Worm (Caenorhabditis elegans): ENCODE data around the gene mltn-13.

mltn-13 gene

ce11 chrX:4462390-4462789 is 14.2 kb upstream of the mltn-13 start, which contains the start of gene atg-16.1 (continued):
- TF ChIP-seq lin-14 (GFP tag; optimal IDR thresholded peaks at IDR 0.05) = peak; percentile 87
- TF ChIP-seq mab-9 (GFP tag; IDR thresholded peaks at IDR 0.05) = no peak
- TF ChIP-seq ceh-88 (GFP tag; IDR thresholded peaks at IDR 0.05) = no peak
- peak; percentile 36 for TF ChIP-seq lin-13 (GFP tag; optimal IDR thresholded peaks at IDR 0.05)
- TF ChIP-seq ces-1 (GFP tag; optimal IDR thresholded peaks at IDR 0.05) = no peak
- peak; percentile 32 to 45 for TF ChIP-seq efl-1 (optimal IDR thresholded peaks at IDR 0.05)
- TF ChIP-seq efl-1 (GFP tag; optimal IDR thresholded peaks at IDR 0.05 in 1 of 2) = peak; percentile 25 to 94
- TF ChIP-seq lsy-2 (tag; optimal IDR thresholded peaks at IDR 0.05) = peak; percentile 45 to 71
- peak; percentile 47 for TF ChIP-seq tbx-2 (tag; optimal IDR thresholded peaks at IDR 0.05)
- TF ChIP-seq fkh-4 (tag; optimal IDR thresholded peaks at IDR 0.05; ENCODE audit: borderline replicate concordance) = no peak
- TF ChIP-seq tlp-1 (tag; optimal IDR thresholded peaks at IDR 0.05) = no peak
- TF ChIP-seq nhr-20 (tag; optimal IDR thresholded peaks at IDR 0.05) = peak; percentile 70
- TF ChIP-seq swsn-7 (tag; optimal IDR thresholded peaks at IDR 0.05) = peak; percentile 67
- TF ChIP-seq sox-4 (tag; optimal IDR thresholded peaks at IDR 0.05) = peak; percentile 7
- no peak for TF ChIP-seq C04F5.9 (tag; optimal IDR thresholded peaks at IDR 0.05)
- peak in 1 of 6 experiments; percentile 35 for TF ChIP-seq elt-3 (tag; optimal IDR thresholded peaks at IDR 0.05)
- TF ChIP-seq ceh-82 (tag; optimal IDR thresholded peaks at IDR 0.05) = peak in 2 of 3 experiments; percentile 21 to 52
- TF ChIP-seq mep-1 (tag; optimal IDR thresholded peaks at IDR 0.05) = peak; percentile 87
- peak; percentile 56 for TF ChIP-seq unc-130 (tag; optimal IDR thresholded peaks at IDR 0.05)
- no peak for TF ChIP-seq nhr-12 (tag; optimal IDR thresholded peaks at IDR 0.05)
- TF ChIP-seq ztf-11 (tag; optimal IDR thresholded peaks at IDR 0.05) = no peak
- TF ChIP-seq egl-27 (tag; optimal IDR thresholded peaks at IDR 0.05) = no peak
- TF ChIP-seq unc-98 (GFP tag; IDR thresholded peaks at IDR 0.05) = no peak
- no peak for TF ChIP-seq isw-1 (GFP tag; IDR thresholded peaks at IDR 0.05)
- peak; percentile 73 for TF ChIP-seq skn-1 (tag; optimal IDR thresholded peaks at IDR 0.05)
- TF ChIP-seq rnt-1 (tag; optimal IDR thresholded peaks at IDR 0.05) = peak; percentile 25

DNA sequence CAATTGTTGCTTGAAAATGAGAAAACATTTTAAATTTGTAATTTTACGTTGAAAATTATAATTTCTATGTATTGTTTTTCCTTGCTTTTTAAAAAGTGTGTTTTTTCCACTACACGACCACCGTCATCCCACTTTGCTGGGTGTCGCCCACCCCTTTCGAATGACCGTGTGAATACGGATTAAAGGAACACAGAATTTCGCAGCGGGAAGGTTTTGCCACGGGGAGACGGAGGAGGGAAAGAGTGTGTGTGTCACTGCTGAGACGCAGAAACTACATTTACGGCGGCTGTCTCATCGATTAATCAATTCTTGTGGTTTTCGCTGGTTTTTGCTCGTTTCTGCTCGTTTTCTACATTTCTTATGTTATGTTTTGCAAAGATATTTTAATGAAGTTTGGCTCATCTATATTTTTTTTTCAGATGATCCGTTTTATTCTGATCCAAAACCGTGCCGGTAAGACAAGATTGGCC is 9.7 kb upstream of the mltn-13 start, which contains the start of gene aps-2:
TSS of gene aps-2 (plus strand) at position 420 of the 470 bp plus-strand sequence.
- no peak for TF ChIP-seq ceh-8 (GFP tag; optimal IDR thresholded peaks at IDR 0.05)
- TF ChIP-seq mdl-1 (tag; optimal IDR thresholded peaks at IDR 0.05) = peak in 1 of 2 experiments; percentile 8
- TF ChIP-seq xbp-1 (tag; optimal IDR thresholded peaks at IDR 0.05) = peak; percentile 71
- TF ChIP-seq ama-1 (optimal IDR thresholded peaks at IDR 0.05) = no peak
- TF ChIP-seq nhr-20 (tag; optimal IDR thresholded peaks at IDR 0.05) = peak; percentile 53
- TF ChIP-seq C04F5.9 (tag; optimal IDR thresholded peaks at IDR 0.05) = no peak
- TF ChIP-seq unc-86 (tag; optimal IDR thresholded peaks at IDR 0.05) = peak; percentile 41
- peak; percentile 57 for TF ChIP-seq swsn-7 (tag; optimal IDR thresholded peaks at IDR 0.05)
- TF ChIP-seq grh-1 (GFP tag; IDR thresholded peaks at IDR 0.05) = no peak
- peak in 2 of 3 experiments; percentile 5 to 67 for TF ChIP-seq ceh-82 (tag; optimal IDR thresholded peaks at IDR 0.05)
- TF ChIP-seq dpl-1 (GFP tag; optimal IDR thresholded peaks at IDR 0.05) = peak; percentile 28 to 49 (median 47)
- no peak for TF ChIP-seq mab-9 (GFP tag; IDR thresholded peaks at IDR 0.05)
- TF ChIP-seq unc-98 (GFP tag; IDR thresholded peaks at IDR 0.05) = no peak
- no peak for TF ChIP-seq Y116A8C.19 (tag; optimal IDR thresholded peaks at IDR 0.05; ENCODE audit: borderline replicate concordance)
- no peak for TF ChIP-seq sox-4 (tag; optimal IDR thresholded peaks at IDR 0.05)
- no peak for TF ChIP-seq unc-62 (GFP tag; optimal IDR thresholded peaks at IDR 0.05)
- TF ChIP-seq irx-1 (tag; optimal IDR thresholded peaks at IDR 0.05) = no peak
- TF ChIP-seq nhr-19 (GFP tag; conservative IDR thresholded peaks at IDR 0.05) = peak; percentile 38
- peak; percentile 39 for TF ChIP-seq fkh-10 (GFP tag; optimal IDR thresholded peaks at IDR 0.05)
- TF ChIP-seq lin-13 (GFP tag; optimal IDR thresholded peaks at IDR 0.05) = no peak
- TF ChIP-seq jun-1 (tag; optimal IDR thresholded peaks at IDR 0.05) = peak; percentile 40
- TF ChIP-seq ets-5 (GFP tag; IDR thresholded peaks at IDR 0.05) = no peak
- TF ChIP-seq rnt-1 (tag; optimal IDR thresholded peaks at IDR 0.05) = peak; percentile 62
- TF ChIP-seq egl-27 (tag; optimal IDR thresholded peaks at IDR 0.05) = no peak
- no peak for TF ChIP-seq ztf-4 (tag; optimal IDR thresholded peaks at IDR 0.05)
- no peak for TF ChIP-seq skn-1 (tag; optimal IDR thresholded peaks at IDR 0.05)
- peak; percentile 15 for TF ChIP-seq F16B12.6 (tag; optimal IDR thresholded peaks at IDR 0.05)
- peak; percentile 28 for TF ChIP-seq lin-39 (tag; optimal IDR thresholded peaks at IDR 0.05)
- TF ChIP-seq nhr-85 (tag) = peak; percentile 64
- peak; percentile 69 for TF ChIP-seq nhr-47 (tag; optimal IDR thresholded peaks at IDR 0.05)
- TF ChIP-seq snu-23 (GFP tag; optimal IDR thresholded peaks at IDR 0.05) = peak; percentile 67
- TF ChIP-seq lin-14 (GFP tag; optimal IDR thresholded peaks at IDR 0.05) = peak; percentile 74
- peak; percentile 45 for TF ChIP-seq C16A3.4 (tag; optimal IDR thresholded peaks at IDR 0.05)
- peak; percentile 48 to 69 for TF ChIP-seq efl-1 (optimal IDR thresholded peaks at IDR 0.05)
- TF ChIP-seq efl-1 (GFP tag; optimal IDR thresholded peaks at IDR 0.05 in 1 of 2) = peak in 1 of 2 experiments; percentile 90
- peak; percentile 34 to 70 for TF ChIP-seq lsy-2 (tag; optimal IDR thresholded peaks at IDR 0.05)
- TF ChIP-seq fkh-8 (tag; optimal IDR thresholded peaks at IDR 0.05) = peak; percentile 26
- TF ChIP-seq nhr-90 (tag; optimal IDR thresholded peaks at IDR 0.05; ENCODE audit: poor library complexity) = peak; percentile 28
- no peak for TF ChIP-seq unc-130 (tag; optimal IDR thresholded peaks at IDR 0.05)
